Worm (Caenorhabditis elegans) whole organism, L1 larva: ENCODE results near the gene W02D7.6.

ENCODE experiments used
- C34B4.2 ChIP-seq: sonication (generic microtip); optimal IDR thresholded peaks from 2 replicates; lab custom pipeline; 2017; ENCODE audit warnings: mild to moderate bottlenecking, missing genetic modification characterization, missing compliant biosample characterization
- Y116A8C.19 ChIP-seq: sonication (generic microtip); optimal IDR thresholded peaks from 2 replicates; lab custom pipeline; 2016; ENCODE audit warnings: missing compliant biosample characterization, missing genetic modification characterization, borderline replicate concordance
- aha-1 ChIP-seq: fragments of 150-350 bp; optimal IDR thresholded peaks from 2 replicates; lab custom pipeline; 2014; ENCODE audit warnings: missing biosample characterization, missing genetic modification characterization
- alr-1 ChIP-seq: fragments of 200-800 bp; sonication (Bioruptor generic); optimal IDR thresholded peaks from 2 replicates; lab custom pipeline; 2018; ENCODE audit warnings: borderline replicate concordance, mild to moderate bottlenecking, missing genetic modification characterization, missing compliant biosample characterization
- ama-1 ChIP-seq: fragments of 150-350 bp; optimal IDR thresholded peaks from 2 replicates; lab custom pipeline; 2014
- blmp-1 ChIP-seq: fragments of 150-350 bp; optimal IDR thresholded peaks from 2 replicates; lab custom pipeline; 2014; ENCODE audit warnings: missing biosample characterization, missing genetic modification characterization
- ceh-63 ChIP-seq: fragments of 200-800 bp; sonication (Bioruptor generic); optimal IDR thresholded peaks from 2 replicates; lab custom pipeline; 2018; ENCODE audit warnings: mild to moderate bottlenecking, missing genetic modification characterization, missing compliant biosample characterization
- ceh-8 ChIP-seq: fragments of 200-800 bp; sonication (Bioruptor generic); optimal IDR thresholded peaks from 2 replicates; lab custom pipeline; 2018; ENCODE audit warnings: mild to moderate bottlenecking, missing genetic modification characterization, moderate library complexity, missing compliant biosample characterization
- ces-1 ChIP-seq: fragments of 150-350 bp; optimal IDR thresholded peaks from 2 replicates; lab custom pipeline; 2014; ENCODE audit warnings: missing biosample characterization, missing genetic modification reagents, missing genetic modification characterization
- efl-1 ChIP-seq, 4 experiments: fragments of 150-350 bp; optimal IDR thresholded peaks in 3 of 4; peaks in 1 of 4; 1 replicate in 1 of 4; 2 replicates in 3 of 4; lab custom pipeline; 2014; ENCODE audit warnings: missing biosample characterization in 2 of 4, missing genetic modification characterization in 2 of 4, missing genetic modification reagents in 2 of 4
- egl-13 ChIP-seq: sonication (generic microtip); optimal IDR thresholded peaks from 2 replicates; lab custom pipeline; 2016; ENCODE audit warnings: missing genotype, missing genetic modification reagents, missing genetic modification characterization, missing compliant biosample characterization
- elt-2 ChIP-seq: sonication (generic microtip); optimal IDR thresholded peaks from 2 replicates; lab custom pipeline; 2016; ENCODE audit warnings: missing genetic modification characterization, mild to moderate bottlenecking, inconsistent platforms, missing compliant biosample characterization, missing genetic modification reagents
- fkh-4 ChIP-seq: sonication (generic microtip); optimal IDR thresholded peaks from 2 replicates; lab custom pipeline; 2016; ENCODE audit warnings: missing compliant biosample characterization, missing genetic modification characterization, borderline replicate concordance
- fkh-8 ChIP-seq: sonication (generic microtip); optimal IDR thresholded peaks from 2 replicates; lab custom pipeline; 2016; ENCODE audit warnings: mild to moderate bottlenecking, missing genetic modification characterization, missing compliant biosample characterization
- grh-1 ChIP-seq: fragments of 200-800 bp; sonication (Bioruptor generic); IDR thresholded peaks from 2 replicates; pipeline ENCODE4 v1.3.6; 2022; ENCODE audit warnings: missing genetic modification reagents, missing genetic modification characterization, missing compliant biosample characterization
- hlh-17 ChIP-seq: fragments of 200-800 bp; sonication (Bioruptor generic); optimal IDR thresholded peaks from 2 replicates; lab custom pipeline; 2018; ENCODE audit warnings: missing genetic modification characterization, mild to moderate bottlenecking, missing compliant biosample characterization, moderate library complexity, borderline replicate concordance
- hlh-4 ChIP-seq: sonication (generic microtip); optimal IDR thresholded peaks from 2 replicates; lab custom pipeline; 2016; ENCODE audit warnings: mild to moderate bottlenecking, missing genetic modification characterization, missing compliant biosample characterization
- hpl-2 ChIP-seq: fragments of 150-350 bp; optimal IDR thresholded peaks from 2 replicates; lab custom pipeline; 2014; ENCODE audit warnings: missing biosample characterization, missing genetic modification reagents, missing genetic modification characterization
- irx-1 ChIP-seq: sonication (generic microtip); optimal IDR thresholded peaks from 2 replicates; lab custom pipeline; 2016; ENCODE audit warnings: missing genetic modification characterization, missing compliant biosample characterization
- jun-1 ChIP-seq: fragments of 150-350 bp; optimal IDR thresholded peaks from 2 replicates; lab custom pipeline; 2014; ENCODE audit warnings: missing biosample characterization, missing genetic modification reagents, missing genetic modification characterization
- lin-13 ChIP-seq: fragments of 150-350 bp; optimal IDR thresholded peaks from 2 replicates; lab custom pipeline; 2014; ENCODE audit warnings: missing biosample characterization, missing genetic modification reagents, missing genetic modification characterization
- lin-15B ChIP-seq: fragments of 150-350 bp; sonication (generic microtip); optimal IDR thresholded peaks from 3 replicates; lab custom pipeline; 2014; ENCODE audit warnings: missing biosample characterization, missing genetic modification characterization
- lin-35 ChIP-seq, 2 experiments: fragments of 150-350 bp; optimal IDR thresholded peaks; 2 replicates each; lab custom pipeline; 2014; ENCODE audit warnings: missing biosample characterization in 2 of 2, missing genetic modification characterization in 2 of 2, missing genetic modification reagents in 2 of 2
- lin-39 ChIP-seq: fragments of 150-350 bp; optimal IDR thresholded peaks from 2 replicates; lab custom pipeline; 2014; ENCODE audit warnings: missing biosample characterization, missing genetic modification reagents, missing genetic modification characterization
- lir-3 ChIP-seq: sonication (generic microtip); optimal IDR thresholded peaks from 2 replicates; lab custom pipeline; 2016; ENCODE audit warnings: mild to moderate bottlenecking, missing genetic modification characterization, moderate library complexity, missing compliant biosample characterization; ENCODE audit not compliant: poor library complexity
- lsy-2 ChIP-seq, 2 experiments: fragments of 150-350 bp; optimal IDR thresholded peaks; 2 replicates each; lab custom pipeline; 2014; ENCODE audit warnings: missing biosample characterization in 2 of 2, missing genetic modification characterization in 2 of 2
- mab-9 ChIP-seq: fragments of 200-800 bp; sonication (Bioruptor generic); IDR thresholded peaks from 2 replicates; pipeline ENCODE4 v1.3.6; 2022; ENCODE audit warnings: missing genetic modification reagents, missing genetic modification characterization, missing compliant biosample characterization
- mdl-1 ChIP-seq, 2 experiments: fragments of 150-350 bp; optimal IDR thresholded peaks; 2 replicates each; lab custom pipeline; 2014 to 2017; ENCODE audit warnings: missing biosample characterization in 2 of 2, missing genetic modification characterization in 2 of 2, inconsistent platforms in 1 of 2
- mep-1 ChIP-seq: fragments of 150-350 bp; optimal IDR thresholded peaks from 2 replicates; lab custom pipeline; 2014; ENCODE audit warnings: missing biosample characterization, missing genetic modification characterization
- nhr-11 ChIP-seq: fragments of 150-350 bp; optimal IDR thresholded peaks from 2 replicates; lab custom pipeline; 2014; ENCODE audit warnings: missing biosample characterization, missing genetic modification characterization
- nhr-19 ChIP-seq: fragments of 200-800 bp; sonication (Bioruptor generic); conservative IDR thresholded peaks from 2 replicates; pipeline ENCODE4 v1.3.6; 2022; ENCODE audit warnings: missing genetic modification characterization, missing compliant biosample characterization
- nhr-237 ChIP-seq: fragments of 150-350 bp; optimal IDR thresholded peaks from 2 replicates; lab custom pipeline; 2014; ENCODE audit warnings: missing biosample characterization, missing genetic modification characterization
- nhr-28 ChIP-seq: fragments of 150-350 bp; optimal IDR thresholded peaks from 2 replicates; lab custom pipeline; 2014; ENCODE audit warnings: missing biosample characterization, missing genetic modification characterization
- nhr-85 ChIP-seq: sonication (generic microtip); peaks from one replicate; lab custom pipeline; 2016; ENCODE audit warnings: missing genetic modification characterization, inconsistent platforms, missing compliant biosample characterization
- nhr-90 ChIP-seq: sonication (generic microtip); optimal IDR thresholded peaks from 2 replicates; lab custom pipeline; 2016; ENCODE audit warnings: mild to moderate bottlenecking, missing genetic modification characterization, missing compliant biosample characterization; ENCODE audit not compliant: poor library complexity
- pag-3 ChIP-seq: sonication (generic microtip); optimal IDR thresholded peaks from 2 replicates; lab custom pipeline; 2017; ENCODE audit warnings: missing genetic modification characterization, mild to moderate bottlenecking, missing compliant biosample characterization, antibody characterized with exemption, borderline replicate concordance; ENCODE audit not compliant: insufficient read depth
- pax-3 ChIP-seq: fragments of 200-800 bp; sonication (Bioruptor generic); optimal IDR thresholded peaks from 2 replicates; lab custom pipeline; 2018; ENCODE audit warnings: mild to moderate bottlenecking, missing genetic modification characterization, moderate library complexity, missing compliant biosample characterization
- pqm-1 ChIP-seq: sonication (generic microtip); optimal IDR thresholded peaks from 3 replicates; lab custom pipeline; 2017; ENCODE audit warnings: missing biosample characterization, missing genetic modification characterization
- rnt-1 ChIP-seq: sonication (generic microtip); optimal IDR thresholded peaks from 2 replicates; lab custom pipeline; 2016; ENCODE audit warnings: mild to moderate bottlenecking, missing genetic modification characterization, moderate library complexity, missing compliant biosample characterization
- snpc-4 ChIP-seq: fragments of 150-350 bp; optimal IDR thresholded peaks from 2 replicates; lab custom pipeline; 2014; ENCODE audit warnings: missing biosample characterization, missing genetic modification characterization
- sptf-1 ChIP-seq: fragments of 150-350 bp; optimal IDR thresholded peaks from 2 replicates; lab custom pipeline; 2014; ENCODE audit warnings: missing biosample characterization, missing genetic modification characterization
- sup-37 ChIP-seq: fragments of 200-800 bp; sonication (Bioruptor generic); optimal IDR thresholded peaks from 2 replicates; lab custom pipeline; 2018; ENCODE audit warnings: mild to moderate bottlenecking, missing genetic modification characterization, missing compliant biosample characterization
- unc-130 ChIP-seq: fragments of 150-350 bp; optimal IDR thresholded peaks from 2 replicates; lab custom pipeline; 2017; ENCODE audit warnings: missing biosample characterization, missing genetic modification characterization, inconsistent platforms
- unc-62 ChIP-seq: fragments of 150-350 bp; optimal IDR thresholded peaks from 2 replicates; lab custom pipeline; 2014; ENCODE audit warnings: missing biosample characterization, missing genetic modification reagents, missing genetic modification characterization
- unc-86 ChIP-seq: sonication (generic microtip); optimal IDR thresholded peaks from 2 replicates; lab custom pipeline; 2016; ENCODE audit warnings: missing genetic modification characterization, missing compliant biosample characterization
- vab-15 ChIP-seq: sonication (generic microtip); optimal IDR thresholded peaks from 2 replicates; lab custom pipeline; 2017; ENCODE audit warnings: missing genotype, mild to moderate bottlenecking, missing genetic modification characterization, missing compliant biosample characterization
- zag-1 ChIP-seq: fragments of 150-350 bp; optimal IDR thresholded peaks from 2 replicates; lab custom pipeline; 2014; ENCODE audit warnings: missing biosample characterization, missing genetic modification characterization
- zip-4 ChIP-seq: fragments of 200-800 bp; sonication (Bioruptor generic); optimal IDR thresholded peaks from 2 replicates; lab custom pipeline; 2018; ENCODE audit warnings: mild to moderate bottlenecking, missing genetic modification characterization, moderate library complexity, missing compliant biosample characterization
- ztf-4 ChIP-seq: fragments of 150-350 bp; optimal IDR thresholded peaks from 2 replicates; lab custom pipeline; 2014; ENCODE audit warnings: missing biosample characterization, missing genetic modification characterization

The W02D7.6 gene

DNA sequence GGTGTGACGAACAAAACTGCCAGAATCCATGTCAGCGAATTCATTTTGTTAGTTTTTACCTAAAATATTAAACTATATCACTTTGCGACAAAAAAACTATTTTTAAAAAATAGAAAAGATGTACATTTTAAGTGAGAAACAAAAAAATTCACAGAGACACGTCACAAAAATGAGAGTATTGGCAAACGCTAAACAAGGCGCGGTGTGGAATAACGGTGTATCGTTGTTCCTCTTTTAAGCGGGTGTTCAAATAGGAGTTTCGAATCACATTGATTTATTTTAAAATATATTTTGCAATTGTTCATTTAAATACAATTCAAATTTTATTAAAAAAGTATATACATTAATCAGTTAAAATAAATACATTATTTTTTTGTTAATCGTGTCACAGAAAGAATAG lies 1.2 kb upstream of the W02D7.6 start, which contains the start of gene sel-9 (continued):
- TF ChIP-seq unc-130 (tag; lab: Kevin White, UChicago) (no peak), mep-1 (tag; lab: Kevin White, UChicago) (peak; percentile 73), nhr-237 (tag; lab: Kevin White, UChicago) (no peak), pqm-1 (tag; lab: Kevin White, UChicago) (no peak), sup-37 (GFP tag; lab: Kevin White, UChicago) (no peak), unc-62 (GFP tag; lab: Kevin White, UChicago) (no peak), efl-1 (optimal IDR thresholded peaks at IDR 0.05; lab: Kevin White, UChicago) (peak; percentile 47 to 90), efl-1 (GFP tag; optimal IDR thresholded peaks at IDR 0.05 in 1 of 2; lab: Kevin White, UChicago) (peak; percentile 92 to 99), elt-2 (peak; percentile 9), ztf-4 (tag; lab: Kevin White, UChicago) (no peak), snpc-4 (tag; lab: Kevin White, UChicago) (peak; percentile 60), ces-1 (GFP tag; lab: Kevin White, UChicago) (no peak), alr-1 (no peak), ceh-8 (GFP tag; lab: Kevin White, UChicago) (no peak), rnt-1 (tag; lab: Kevin White, UChicago) (peak; percentile 43), sptf-1 (no peak), hlh-17 (GFP tag; lab: Kevin White, UChicago) (no peak), egl-13 (tag; lab: Kevin White, UChicago) (no peak), mdl-1 (tag; optimal IDR thresholded peaks at IDR 0.05; lab: Kevin White, UChicago) (peak in 1 of 2 experiments; percentile 42), hpl-2 (no peak), hlh-4 (tag; lab: Kevin White, UChicago) (no peak), grh-1 (GFP tag; lab: Robert Waterston, UW) (no peak), nhr-85 (tag; lab: Kevin White, UChicago) (no peak), blmp-1 (tag; lab: Kevin White, UChicago) (peak; percentile 64), aha-1 (tag; lab: Kevin White, UChicago) (no peak), fkh-4 (tag; lab: Kevin White, UChicago) (no peak), nhr-90 (tag; lab: Kevin White, UChicago) (peak; percentile 34), Y116A8C.19 (tag; lab: Kevin White, UChicago) (no peak), lin-35 (GFP tag; optimal IDR thresholded peaks at IDR 0.05; lab: Kevin White, UChicago) (peak; percentile 91 to 95), nhr-11 (tag; lab: Kevin White, UChicago) (no peak), lir-3 (tag; lab: Kevin White, UChicago) (no peak), pag-3 (tag; lab: Kevin White, UChicago) (no peak), nhr-19 (GFP tag; lab: Robert Waterston, UW) (peak; percentile 54), nhr-28 (tag; lab: Kevin White, UChicago) (no peak), mab-9 (GFP tag; lab: Robert Waterston, UW) (no peak), zip-4 (GFP tag; lab: Kevin White, UChicago) (no peak), C34B4.2 (tag; lab: Kevin White, UChicago) (no peak), vab-15 (tag; lab: Kevin White, UChicago) (no peak), fkh-8 (no peak), lin-39 (tag; lab: Kevin White, UChicago) (peak; percentile 30), zag-1 (tag; lab: Kevin White, UChicago) (no peak), jun-1 (tag; lab: Kevin White, UChicago) (peak; percentile 21), ceh-63 (GFP tag; lab: Kevin White, UChicago) (no peak), irx-1 (tag; lab: Kevin White, UChicago) (no peak), pax-3 (tag; lab: Kevin White, UChicago) (no peak), lsy-2 (tag; optimal IDR thresholded peaks at IDR 0.05; lab: Kevin White, UChicago) (peak; percentile 55 to 69), lin-13 (GFP tag; lab: Kevin White, UChicago) (no peak), unc-86 (tag; lab: Kevin White, UChicago) (no peak), lin-15B (tag; lab: Kevin White, UChicago) (peak; percentile 29), ama-1 (lab: Kevin White, UChicago) (peak; percentile 14)
